Worm (Caenorhabditis elegans) whole organism, young adult: ENCODE results near the gene snu-66.

Experiments
- F49E8.2 ChIP-seq: sonication (generic microtip); optimal IDR thresholded peaks from 3 replicates; lab custom pipeline; 2017; ENCODE audit warnings: missing genetic modification characterization, mild to moderate bottlenecking, missing compliant biosample characterization, antibody characterized with exemption, moderate library complexity; ENCODE audit not compliant: insufficient read depth
- athp-1 ChIP-seq: sonication (generic microtip); optimal IDR thresholded peaks from 2 replicates; lab custom pipeline; 2017; ENCODE audit warnings: mild to moderate bottlenecking, missing genetic modification characterization, missing compliant biosample characterization
- bed-2 ChIP-seq: fragments of 200-800 bp; sonication (Bioruptor generic); IDR thresholded peaks from 2 replicates; pipeline ENCODE4 v1.3.6; 2022; ENCODE audit warnings: missing genetic modification reagents, missing genetic modification characterization, missing compliant biosample characterization
- cebp-2 ChIP-seq: fragments of 200-800 bp; sonication (Bioruptor generic); IDR thresholded peaks from 2 replicates; pipeline ENCODE4 v1.3.6; 2022; ENCODE audit warnings: missing genetic modification characterization, missing compliant biosample characterization
- ekl-4 ChIP-seq: fragments of 200-800 bp; sonication (Bioruptor generic); IDR thresholded peaks from 2 replicates; pipeline ENCODE4 v1.3.6; 2022; ENCODE audit warnings: missing genetic modification reagents, missing genetic modification characterization, missing compliant biosample characterization
- hsf-1 ChIP-seq: fragments of 200-800 bp; sonication (Bioruptor generic); IDR thresholded peaks from 2 replicates; pipeline ENCODE4 v1.3.6; 2022; ENCODE audit warnings: missing genetic modification reagents, missing genetic modification characterization, missing compliant biosample characterization
- lin-35 ChIP-seq, 3 experiments: fragments of 150-350 bp in 2 of 3; sonication (generic microtip) in 1 of 3; optimal IDR thresholded peaks; 2 replicates each; lab custom pipeline; 2014 to 2018; ENCODE audit warnings: missing biosample characterization in 3 of 3, missing genetic modification characterization in 3 of 3, missing genetic modification reagents in 3 of 3
- lsl-1 ChIP-seq: fragments of 200-800 bp; sonication (Bioruptor generic); optimal IDR thresholded peaks from 2 replicates; lab custom pipeline; 2018; ENCODE audit warnings: mild to moderate bottlenecking, missing genetic modification characterization, moderate library complexity, missing compliant biosample characterization
- mel-28 ChIP-seq: sonication (generic microtip); optimal IDR thresholded peaks from 2 replicates; lab custom pipeline; 2016; ENCODE audit warnings: borderline replicate concordance, mild to moderate bottlenecking, missing genetic modification characterization, missing compliant biosample characterization
- unc-62 ChIP-seq: fragments of 150-350 bp; optimal IDR thresholded peaks from 2 replicates; lab custom pipeline; 2014; ENCODE audit warnings: missing biosample characterization, missing genetic modification reagents, missing genetic modification characterization
- xnd-1 ChIP-seq: sonication (generic microtip); optimal IDR thresholded peaks from 2 replicates; lab custom pipeline; 2016; ENCODE audit warnings: missing genotype, missing genetic modification reagents, missing genetic modification characterization, missing compliant biosample characterization

DNA sequence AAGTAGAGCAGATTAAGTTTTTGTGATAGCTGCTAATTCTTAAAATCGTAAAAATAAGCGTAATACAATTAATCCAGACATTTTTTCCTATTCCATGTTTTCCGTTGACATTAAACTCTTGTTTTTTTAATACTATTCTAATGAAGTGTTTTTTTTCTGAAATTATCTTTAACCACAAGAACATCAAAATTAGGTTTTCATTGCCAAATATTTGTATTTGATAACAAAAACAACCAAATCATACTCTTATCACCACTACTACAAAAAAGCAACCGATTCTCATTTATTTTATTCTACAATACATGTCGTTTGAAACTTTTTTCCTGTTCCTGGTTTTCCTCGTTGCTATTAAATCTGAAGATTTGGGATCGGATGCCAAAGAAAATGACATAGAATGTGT is 48.3 kb downstream of the snu-66 start, which contains the start of gene C54F6.17:
- no peak for TF ChIP-seq lsl-1 (GFP tag; lab: Kevin White, UChicago)
- no peak for TF ChIP-seq unc-62
- no peak for TF ChIP-seq ekl-4 (GFP tag; lab: Robert Waterston, UW)
- TF ChIP-seq lin-35 (GFP tag; optimal IDR thresholded peaks at IDR 0.05; lab: Kevin White, UChicago): no peak
- no peak for TF ChIP-seq xnd-1 (tag; lab: Kevin White, UChicago)
- no peak for TF ChIP-seq bed-2 (GFP tag; lab: Robert Waterston, UW)
- TF ChIP-seq athp-1: no peak
- TF ChIP-seq F49E8.2: no peak
- no peak for TF ChIP-seq mel-28
- no peak for TF ChIP-seq cebp-2 (GFP tag; lab: Robert Waterston, UW)
- no peak for TF ChIP-seq hsf-1
